Worm (Caenorhabditis elegans) whole organism, early embryonic: ENCODE measurements around the gene fipr-13.

Source experiments
- B0310.2 ChIP-seq: sonication (generic microtip); optimal IDR thresholded peaks from 2 replicates; lab custom pipeline; 2016; ENCODE audit warnings: mild to moderate bottlenecking, missing genetic modification characterization, missing compliant biosample characterization
- F13C5.2 ChIP-seq: sonication (generic microtip); optimal IDR thresholded peaks from 2 replicates; lab custom pipeline; 2017; ENCODE audit warnings: mild to moderate bottlenecking, missing genetic modification characterization, inconsistent platforms, missing compliant biosample characterization
- aly-1 ChIP-seq: sonication (generic microtip); optimal IDR thresholded peaks from 2 replicates; lab custom pipeline; 2016; ENCODE audit warnings: missing genetic modification characterization, missing compliant biosample characterization
- ama-1 ChIP-seq: fragments of 150-350 bp; optimal IDR thresholded peaks from 2 replicates; lab custom pipeline; 2014
- ceh-13 ChIP-seq: fragments of 200-800 bp; sonication (Bioruptor generic); optimal IDR thresholded peaks from 2 replicates; lab custom pipeline; 2018; ENCODE audit warnings: mild to moderate bottlenecking, missing genetic modification characterization, missing compliant biosample characterization
- ceh-36 ChIP-seq: sonication (generic microtip); optimal IDR thresholded peaks from 2 replicates; lab custom pipeline; 2016; ENCODE audit warnings: missing genetic modification characterization, inconsistent platforms, missing compliant biosample characterization
- ets-7 ChIP-seq: sonication (generic microtip); optimal IDR thresholded peaks from 2 replicates; lab custom pipeline; 2016; ENCODE audit warnings: missing genotype, missing genetic modification characterization, missing compliant biosample characterization
- flt-1 ChIP-seq: fragments of 200-800 bp; sonication (Bioruptor generic); IDR thresholded peaks from 2 replicates; pipeline ENCODE4 v1.3.6; 2022; ENCODE audit warnings: missing genetic modification characterization, missing compliant biosample characterization
- hmbx-1 ChIP-seq: sonication (generic microtip); optimal IDR thresholded peaks from 2 replicates; lab custom pipeline; 2016; ENCODE audit warnings: mild to moderate bottlenecking, missing genetic modification characterization, missing compliant biosample characterization
- hmg-4 ChIP-seq: fragments of 200-800 bp; sonication (Bioruptor generic); optimal IDR thresholded peaks from 2 replicates; lab custom pipeline; 2018; ENCODE audit warnings: mild to moderate bottlenecking, missing genetic modification characterization, missing compliant biosample characterization
- hnd-1 ChIP-seq: sonication (generic microtip); optimal IDR thresholded peaks from 2 replicates; lab custom pipeline; 2016; ENCODE audit warnings: missing genetic modification characterization, missing compliant biosample characterization
- pes-1 ChIP-seq: fragments of 200-800 bp; sonication (Bioruptor generic); IDR thresholded peaks from 2 replicates; pipeline ENCODE4 v1.3.6; 2022; ENCODE audit warnings: missing genetic modification reagents, missing genetic modification characterization, missing compliant biosample characterization
- scrt-1 ChIP-seq: fragments of 200-800 bp; sonication (Bioruptor generic); IDR thresholded peaks from 2 replicates; pipeline ENCODE4 v1.3.6; 2022; ENCODE audit warnings: missing genetic modification characterization, missing compliant biosample characterization
- sea-1 ChIP-seq: fragments of 200-800 bp; sonication (Bioruptor generic); conservative IDR thresholded peaks from 2 replicates; pipeline ENCODE4 v1.3.6; 2022; ENCODE audit warnings: missing genetic modification characterization, missing compliant biosample characterization
- tbx-11 ChIP-seq: fragments of 200-800 bp; sonication (Bioruptor generic); IDR thresholded peaks from 2 replicates; pipeline ENCODE4 v1.3.6; 2022; ENCODE audit warnings: missing genetic modification characterization, missing compliant biosample characterization
- tbx-37 ChIP-seq: fragments of 200-800 bp; sonication (Bioruptor generic); conservative IDR thresholded peaks from 2 replicates; pipeline ENCODE4 v1.3.6; 2022; ENCODE audit warnings: missing genetic modification reagents, missing genetic modification characterization, missing compliant biosample characterization
- tra-4 ChIP-seq: sonication (generic microtip); optimal IDR thresholded peaks from 2 replicates; lab custom pipeline; 2017; ENCODE audit warnings: missing genetic modification characterization, missing compliant biosample characterization

Gene fipr-13

ce11 chrV:10044735-10045134, 19.6 kb upstream of the fipr-13 start:
- no peak for TF ChIP-seq ama-1 (lab: Kevin White, UChicago)
- no peak for TF ChIP-seq scrt-1

ce11 chrV:10046503-10046902, 17.8 kb upstream of the fipr-13 start:
- TF ChIP-seq aly-1 (tag; lab: Kevin White, UChicago) (no peak), ceh-13 (no peak), tbx-37 (GFP tag; lab: Robert Waterston, UW) (no peak), B0310.2 (tag; lab: Kevin White, UChicago) (no peak), pes-1 (GFP tag; lab: Robert Waterston, UW) (no peak), flt-1 (GFP tag; lab: Robert Waterston, UW) (no peak), hnd-1 (tag; lab: Kevin White, UChicago) (no peak), tbx-11 (GFP tag; lab: Robert Waterston, UW) (no peak), ama-1 (lab: Kevin White, UChicago) (no peak), hmg-4 (GFP tag; lab: Kevin White, UChicago) (no peak), tra-4 (no peak), ceh-36 (no peak), hmbx-1 (tag; lab: Kevin White, UChicago) (no peak), ets-7 (tag; lab: Kevin White, UChicago) (no peak), sea-1 (no peak), scrt-1 (no peak), F13C5.2 (tag; lab: Kevin White, UChicago) (no peak)

- TF ChIP-seq ceh-36 (no peak), F13C5.2 (tag; lab: Kevin White, UChicago) (no peak)
These were observed 17.1 kb upstream of the fipr-13 start for ce11 chrV:10047189-10047588.

- 0 out of 2 replicates have a peak, but pooled peaks have one; percentile 60 for TF ChIP-seq pes-1 (GFP tag; lab: Robert Waterston, UW)
- TF ChIP-seq scrt-1, result 0 out of 2 replicates have a peak, but pooled peaks have one; percentile 29
- 0 out of 2 replicates have a peak, but pooled peaks have one; percentile 12 for TF ChIP-seq tbx-11 (GFP tag; lab: Robert Waterston, UW)
These were observed 15.0 kb upstream of the fipr-13 start for ce11 chrV:10049192-10049816.

- TF ChIP-seq tbx-37 (GFP tag; lab: Robert Waterston, UW), result no peak
- no peak for TF ChIP-seq ets-7 (tag; lab: Kevin White, UChicago)
- no peak for TF ChIP-seq tra-4
- no peak for TF ChIP-seq hmg-4 (GFP tag; lab: Kevin White, UChicago)
- TF ChIP-seq sea-1, result no peak
- no peak for TF ChIP-seq aly-1 (tag; lab: Kevin White, UChicago)
- TF ChIP-seq pes-1 (GFP tag; lab: Robert Waterston, UW), result no peak
- no peak for TF ChIP-seq scrt-1
- no peak for TF ChIP-seq ama-1 (lab: Kevin White, UChicago)
- TF ChIP-seq hnd-1 (tag; lab: Kevin White, UChicago), result no peak
- no peak for TF ChIP-seq tbx-11 (GFP tag; lab: Robert Waterston, UW)
- no peak for TF ChIP-seq ceh-13
- no peak for TF ChIP-seq hmbx-1 (tag; lab: Kevin White, UChicago)
- no peak for TF ChIP-seq flt-1 (GFP tag; lab: Robert Waterston, UW)
- no peak for TF ChIP-seq B0310.2 (tag; lab: Kevin White, UChicago)
These were observed 12.5 kb upstream of the fipr-13 start, which contains the start of gene str-118 for ce11 chrV:10051855-10052254. str-118 (plus strand) TSS chrV:10052155.

- TF ChIP-seq F13C5.2 (tag; lab: Kevin White, UChicago) (no peak), tbx-37 (GFP tag; lab: Robert Waterston, UW) (no peak), ceh-13 (no peak), tbx-11 (GFP tag; lab: Robert Waterston, UW) (no peak), ets-7 (tag; lab: Kevin White, UChicago) (no peak)
These were observed 9.4 kb upstream of the fipr-13 start, which contains the start of gene yif-1 for ce11 chrV:10054872-10055271. yif-1 (minus strand) TSS chrV:10054913.

ce11 chrV:10058748-10059147, 5.6 kb upstream of the fipr-13 start:
- TF ChIP-seq tra-4 (no peak), B0310.2 (tag; lab: Kevin White, UChicago) (no peak), aly-1 (tag; lab: Kevin White, UChicago) (no peak), hnd-1 (tag; lab: Kevin White, UChicago) (no peak), tbx-37 (GFP tag; lab: Robert Waterston, UW) (no peak), sea-1 (no peak), flt-1 (GFP tag; lab: Robert Waterston, UW) (no peak), tbx-11 (GFP tag; lab: Robert Waterston, UW) (no peak), ceh-36 (no peak), ama-1 (lab: Kevin White, UChicago) (no peak), hmbx-1 (tag; lab: Kevin White, UChicago) (no peak), hmg-4 (GFP tag; lab: Kevin White, UChicago) (no peak), ceh-13 (no peak), pes-1 (GFP tag; lab: Robert Waterston, UW) (no peak), F13C5.2 (tag; lab: Kevin White, UChicago) (no peak), scrt-1 (no peak), ets-7 (tag; lab: Kevin White, UChicago) (no peak)

ce11 chrV:10060039-10060438, 4.3 kb upstream of the fipr-13 start:
- TF ChIP-seq sea-1 (no peak), ceh-13 (no peak), ama-1 (lab: Kevin White, UChicago) (no peak), flt-1 (GFP tag; lab: Robert Waterston, UW) (no peak), tbx-11 (GFP tag; lab: Robert Waterston, UW) (no peak)
